Worm (Caenorhabditis elegans) whole organism, young adult: ENCODE results near the gene his-32.
A peak's percentile ranks its signal among the peaks of the same experiment; 100 is the strongest.

Experiments used
- B0019.2 ChIP-seq: fragments of 200-800 bp; sonication (Bioruptor generic); conservative IDR thresholded peaks from 2 replicates; pipeline ENCODE4 v1.3.6; 2022; ENCODE audit warnings: missing genetic modification reagents, missing genetic modification characterization, missing compliant biosample characterization
- F37B4.10 ChIP-seq: fragments of 200-800 bp; sonication (Bioruptor generic); IDR thresholded peaks from 2 replicates; pipeline ENCODE4 v1.3.6; 2022; ENCODE audit warnings: missing genetic modification characterization, missing compliant biosample characterization
- F52B5.7 ChIP-seq: sonication (generic microtip); optimal IDR thresholded peaks from 2 replicates; lab custom pipeline; 2016; ENCODE audit warnings: mild to moderate bottlenecking, missing genetic modification characterization, missing compliant biosample characterization
- F55B11.4 ChIP-seq: sonication (generic microtip); optimal IDR thresholded peaks from 2 replicates; lab custom pipeline; 2016; ENCODE audit warnings: missing compliant biosample characterization, missing genetic modification characterization, borderline replicate concordance; ENCODE audit not compliant: insufficient read depth
- K11D2.4 ChIP-seq: fragments of 200-800 bp; sonication (Bioruptor generic); IDR thresholded peaks from 2 replicates; pipeline ENCODE4 v1.3.6; 2022; ENCODE audit warnings: missing genetic modification reagents, missing genetic modification characterization, missing compliant biosample characterization
- Y95B8A.8 ChIP-seq: fragments of 200-800 bp; sonication (Bioruptor generic); IDR thresholded peaks from 2 replicates; pipeline ENCODE4 v1.3.6; 2022; ENCODE audit warnings: missing genetic modification reagents, missing genetic modification characterization, missing compliant biosample characterization
- akir-1 ChIP-seq: fragments of 200-800 bp; sonication (Bioruptor generic); optimal IDR thresholded peaks from 2 replicates; lab custom pipeline; 2018; ENCODE audit warnings: mild to moderate bottlenecking, missing genetic modification characterization, moderate library complexity, missing compliant biosample characterization
- ceh-27 ChIP-seq: fragments of 200-800 bp; sonication (Bioruptor generic); optimal IDR thresholded peaks from 2 replicates; lab custom pipeline; 2018; ENCODE audit warnings: mild to moderate bottlenecking, missing genetic modification characterization, moderate library complexity, missing compliant biosample characterization
- ceh-40 ChIP-seq: fragments of 200-800 bp; sonication (Bioruptor generic); IDR thresholded peaks from 2 replicates; pipeline ENCODE4 v1.3.6; 2022; ENCODE audit warnings: missing genetic modification characterization, missing compliant biosample characterization
- ceh-58 ChIP-seq: fragments of 200-800 bp; sonication (Bioruptor generic); IDR thresholded peaks from 2 replicates; pipeline ENCODE4 v1.3.6; 2022; ENCODE audit warnings: missing genetic modification characterization, missing compliant biosample characterization
- chd-7 ChIP-seq: sonication (generic microtip); optimal IDR thresholded peaks from 2 replicates; lab custom pipeline; 2016; ENCODE audit warnings: mild to moderate bottlenecking, missing genetic modification characterization, moderate library complexity, missing compliant biosample characterization
- dpl-1 ChIP-seq: fragments of 150-350 bp; optimal IDR thresholded peaks from 2 replicates; lab custom pipeline; 2014; ENCODE audit warnings: missing biosample characterization, missing genetic modification reagents, missing genetic modification characterization
- egl-18 ChIP-seq: fragments of 200-800 bp; sonication (Bioruptor generic); IDR thresholded peaks from 2 replicates; pipeline ENCODE4 v1.3.6; 2022; ENCODE audit warnings: missing genetic modification reagents, missing genetic modification characterization, missing compliant biosample characterization
- egl-44 ChIP-seq: fragments of 200-800 bp; sonication (Bioruptor generic); IDR thresholded peaks from 2 replicates; pipeline ENCODE4 v1.3.6; 2022; ENCODE audit warnings: missing genetic modification reagents, missing genetic modification characterization, missing compliant biosample characterization
- fkh-3 ChIP-seq: sonication (generic microtip); optimal IDR thresholded peaks from 2 replicates; lab custom pipeline; 2016; ENCODE audit warnings: mild to moderate bottlenecking, missing genetic modification characterization, missing compliant biosample characterization
- hlh-26 ChIP-seq: fragments of 200-800 bp; sonication (Bioruptor generic); conservative IDR thresholded peaks from 2 replicates; pipeline ENCODE4 v1.3.6; 2022; ENCODE audit warnings: missing genetic modification reagents, missing genetic modification characterization, missing compliant biosample characterization
- hsf-1 ChIP-seq: fragments of 200-800 bp; sonication (Bioruptor generic); IDR thresholded peaks from 2 replicates; pipeline ENCODE4 v1.3.6; 2022; ENCODE audit warnings: missing genetic modification reagents, missing genetic modification characterization, missing compliant biosample characterization
- let-526 ChIP-seq: fragments of 200-800 bp; sonication (Bioruptor generic); IDR thresholded peaks from 2 replicates; pipeline ENCODE4 v1.3.6; 2022; ENCODE audit warnings: missing genetic modification reagents, missing genetic modification characterization, missing compliant biosample characterization
- let-607 ChIP-seq, 2 experiments: fragments of 200-800 bp in 1 of 2; sonication (Bioruptor generic) in 1 of 2; sonication (generic microtip) in 1 of 2; optimal IDR thresholded peaks; 2 replicates each; lab custom pipeline; 2016 to 2018; ENCODE audit warnings: mild to moderate bottlenecking in 2 of 2, missing compliant biosample characterization in 2 of 2, missing genetic modification characterization in 2 of 2, moderate library complexity in 2 of 2, missing genotype in 1 of 2
- lin-26 ChIP-seq: fragments of 200-800 bp; sonication (Bioruptor generic); IDR thresholded peaks from 2 replicates; pipeline ENCODE4 v1.3.6; 2022; ENCODE audit warnings: missing genetic modification reagents, missing genetic modification characterization, missing compliant biosample characterization
- lin-40 ChIP-seq: sonication (generic microtip); optimal IDR thresholded peaks from 2 replicates; lab custom pipeline; 2016; ENCODE audit warnings: missing genetic modification characterization, mild to moderate bottlenecking, missing compliant biosample characterization, missing genotype, missing genetic modification reagents
- lin-54 ChIP-seq: fragments of 200-800 bp; sonication (Bioruptor generic); optimal IDR thresholded peaks from 2 replicates; lab custom pipeline; 2018; ENCODE audit warnings: mild to moderate bottlenecking, missing genetic modification characterization, missing compliant biosample characterization
- mel-28 ChIP-seq: sonication (generic microtip); optimal IDR thresholded peaks from 2 replicates; lab custom pipeline; 2016; ENCODE audit warnings: borderline replicate concordance, mild to moderate bottlenecking, missing genetic modification characterization, missing compliant biosample characterization
- nhr-120 ChIP-seq: fragments of 200-800 bp; sonication (Bioruptor generic); IDR thresholded peaks from 2 replicates; pipeline ENCODE4 v1.3.6; 2022; ENCODE audit warnings: missing genetic modification characterization, missing compliant biosample characterization
- nhr-80 ChIP-seq: sonication (generic microtip); optimal IDR thresholded peaks from 2 replicates; lab custom pipeline; 2016; ENCODE audit warnings: missing genetic modification characterization, missing compliant biosample characterization
- rec-8 ChIP-seq, 2 experiments: sonication (generic microtip); optimal IDR thresholded peaks; 2 replicates each; lab custom pipeline; 2016; ENCODE audit warnings: mild to moderate bottlenecking in 2 of 2, missing genetic modification characterization in 2 of 2, missing genetic modification reagents in 2 of 2, missing genotype in 2 of 2, missing biosample characterization in 1 of 2, missing compliant biosample characterization in 1 of 2, moderate library complexity in 1 of 2
- repo-1 ChIP-seq: sonication (generic microtip); optimal IDR thresholded peaks from 2 replicates; lab custom pipeline; 2017; ENCODE audit warnings: mild to moderate bottlenecking, missing genetic modification characterization, missing compliant biosample characterization
- sdz-38 ChIP-seq: sonication (generic microtip); optimal IDR thresholded peaks from 2 replicates; lab custom pipeline; 2016; ENCODE audit warnings: missing genotype, missing genetic modification characterization, missing compliant biosample characterization
- sea-2 ChIP-seq: fragments of 200-800 bp; sonication (Bioruptor generic); IDR thresholded peaks from 2 replicates; pipeline ENCODE4 v1.3.6; 2022; ENCODE audit warnings: missing genetic modification characterization, missing compliant biosample characterization
- snpc-1.3 ChIP-seq: sonication (generic microtip); optimal IDR thresholded peaks from 2 replicates; lab custom pipeline; 2017; ENCODE audit warnings: missing genetic modification characterization, mild to moderate bottlenecking, missing compliant biosample characterization, antibody characterized with exemption, moderate library complexity, missing genotype, missing genetic modification reagents; ENCODE audit not compliant: insufficient read depth
- snpc-4 ChIP-seq, 5 experiments: fragments of 150-350 bp in 1 of 5; sonication (generic microtip) in 4 of 5; optimal IDR thresholded peaks; 2 replicates each; lab custom pipeline; 2014 to 2018; ENCODE audit warnings: missing genetic modification characterization in 5 of 5, missing biosample characterization in 3 of 5, antibody characterized with exemption in 2 of 5, mild to moderate bottlenecking in 2 of 5, missing compliant biosample characterization in 2 of 5, missing genotype in 2 of 5, moderate library complexity in 2 of 5, missing genetic modification reagents in 1 of 5
- somi-1 ChIP-seq: fragments of 200-800 bp; sonication (Bioruptor generic); optimal IDR thresholded peaks from 2 replicates; lab custom pipeline; 2018; ENCODE audit warnings: mild to moderate bottlenecking, missing genetic modification characterization, missing compliant biosample characterization
- tbp1 ChIP-seq: fragments of 200-800 bp; sonication (Bioruptor generic); optimal IDR thresholded peaks from 2 replicates; lab custom pipeline; 2018; ENCODE audit warnings: mild to moderate bottlenecking, missing genetic modification characterization, missing compliant biosample characterization
- tbx-9 ChIP-seq: sonication (generic microtip); optimal IDR thresholded peaks from 2 replicates; lab custom pipeline; 2016; ENCODE audit warnings: borderline replicate concordance, missing genetic modification characterization, inconsistent platforms, missing compliant biosample characterization
- unc-62 ChIP-seq: fragments of 150-350 bp; optimal IDR thresholded peaks from 2 replicates; lab custom pipeline; 2014; ENCODE audit warnings: missing biosample characterization, missing genetic modification reagents, missing genetic modification characterization
- zfh-2 ChIP-seq: fragments of 200-800 bp; sonication (Bioruptor generic); conservative IDR thresholded peaks from 2 replicates; pipeline ENCODE4 v1.3.6; 2022; ENCODE audit warnings: missing genetic modification reagents, missing genetic modification characterization, missing compliant biosample characterization
- zim-3 ChIP-seq: sonication (generic microtip); optimal IDR thresholded peaks from 2 replicates; lab custom pipeline; 2017; ENCODE audit warnings: mild to moderate bottlenecking, missing genetic modification characterization, moderate library complexity, missing compliant biosample characterization
- ztf-22 ChIP-seq: fragments of 200-800 bp; sonication (Bioruptor generic); optimal IDR thresholded peaks from 2 replicates; lab custom pipeline; 2018; ENCODE audit warnings: mild to moderate bottlenecking, missing genetic modification characterization, moderate library complexity, missing compliant biosample characterization
- ztf-3 ChIP-seq: fragments of 200-800 bp; sonication (Bioruptor generic); optimal IDR thresholded peaks from 2 replicates; lab custom pipeline; 2018; ENCODE audit warnings: mild to moderate bottlenecking, missing genetic modification characterization, missing compliant biosample characterization
- ztf-6 ChIP-seq: fragments of 200-800 bp; sonication (Bioruptor generic); IDR thresholded peaks from 2 replicates; pipeline ENCODE4 v1.3.6; 2022; ENCODE audit warnings: missing genetic modification reagents, missing genetic modification characterization, missing compliant biosample characterization

The his-32 gene

ce11 chrIV:8379683-8380082, 45.6 kb downstream of the his-32 start, which contains the start of gene praf-3:
Gene praf-3, plus strand, starts transcription at chrIV:8379983.
- no peak for TF ChIP-seq zim-3 (tag; lab: Kevin White, UChicago)
- TF ChIP-seq repo-1 (tag; lab: Kevin White, UChicago), result no peak
- no peak for TF ChIP-seq nhr-120 (GFP tag; lab: Robert Waterston, UW)
- TF ChIP-seq F37B4.10, result no peak
- no peak for TF ChIP-seq tbx-9 (tag; lab: Kevin White, UChicago)
- no peak for TF ChIP-seq lin-40 (tag; lab: Kevin White, UChicago)
- no peak for TF ChIP-seq snpc-4 (GFP tag; optimal IDR thresholded peaks at IDR 0.05; lab: Kevin White, UChicago)
- no peak for TF ChIP-seq snpc-4 (tag; optimal IDR thresholded peaks at IDR 0.05; lab: Kevin White, UChicago)
- TF ChIP-seq let-607 (tag; optimal IDR thresholded peaks at IDR 0.05; lab: Kevin White, UChicago), result no peak
- no peak for TF ChIP-seq let-526 (GFP tag; lab: Robert Waterston, UW)
- no peak for TF ChIP-seq K11D2.4 (GFP tag; lab: Robert Waterston, UW)
- no peak for TF ChIP-seq ztf-22
- no peak for TF ChIP-seq sea-2 (GFP tag; lab: Robert Waterston, UW)
- no peak for TF ChIP-seq fkh-3 (tag; lab: Kevin White, UChicago)
- TF ChIP-seq egl-44 (GFP tag; lab: Robert Waterston, UW), result no peak
- TF ChIP-seq mel-28 (tag; lab: Kevin White, UChicago), result no peak
- TF ChIP-seq zfh-2 (GFP tag; lab: Robert Waterston, UW), result no peak
- TF ChIP-seq snpc-1.3, result no peak
- no peak for TF ChIP-seq akir-1 (GFP tag; lab: Kevin White, UChicago)

DNA sequence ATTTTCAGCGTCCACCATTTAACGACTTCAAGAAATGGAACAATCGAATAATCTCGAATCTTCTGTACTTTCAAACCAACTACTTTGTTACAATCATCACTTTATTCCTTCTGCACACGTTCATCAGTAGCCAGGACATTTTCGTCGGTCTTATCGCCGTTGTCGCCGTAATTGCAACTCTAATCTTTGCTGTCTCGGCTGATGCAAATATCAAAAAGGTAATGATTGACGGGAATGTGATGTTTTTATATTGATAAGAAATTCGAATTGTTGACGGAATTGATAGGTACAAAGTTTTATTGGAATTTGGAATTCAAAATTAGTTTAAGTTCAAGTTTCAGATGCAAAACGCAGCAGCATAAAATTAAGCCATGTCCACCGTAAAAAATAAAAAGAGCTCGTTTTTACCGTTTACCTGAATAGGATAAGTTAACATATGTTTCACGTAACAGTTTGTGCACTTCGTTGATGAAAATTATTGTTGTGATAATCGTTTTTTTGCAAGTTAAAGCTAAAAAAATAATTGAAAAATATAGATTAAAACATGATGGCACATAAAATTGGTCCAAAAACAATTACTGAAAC, 46.3 kb downstream of the his-32 start:
- TF ChIP-seq rec-8 (tag; optimal IDR thresholded peaks at IDR 0.05; lab: Kevin White, UChicago), result no peak
- TF ChIP-seq hsf-1, result no peak
- no peak for TF ChIP-seq ztf-3 (GFP tag; lab: Kevin White, UChicago)
- no peak for TF ChIP-seq F52B5.7 (tag; lab: Kevin White, UChicago)
- no peak for TF ChIP-seq chd-7
- TF ChIP-seq ceh-27 (GFP tag; lab: Kevin White, UChicago), result no peak
- no peak for TF ChIP-seq akir-1 (GFP tag; lab: Kevin White, UChicago)
- TF ChIP-seq fkh-3 (tag; lab: Kevin White, UChicago), result no peak
- TF ChIP-seq somi-1 (GFP tag; lab: Kevin White, UChicago), result no peak
- TF ChIP-seq hlh-26 (GFP tag; lab: Robert Waterston, UW), result no peak
- no peak for TF ChIP-seq tbx-9 (tag; lab: Kevin White, UChicago)
- TF ChIP-seq sdz-38 (tag; lab: Kevin White, UChicago), result no peak
- TF ChIP-seq ztf-6, result no peak
- no peak for TF ChIP-seq B0019.2 (GFP tag; lab: Robert Waterston, UW)
- TF ChIP-seq tbp1, result peak; percentile 24
- peak; percentile 93 for TF ChIP-seq nhr-80 (tag; lab: Kevin White, UChicago)
- peak in 1 of 2 experiments; percentile 40 for TF ChIP-seq let-607 (tag; optimal IDR thresholded peaks at IDR 0.05; lab: Kevin White, UChicago)
- TF ChIP-seq ztf-22, result no peak
- no peak for TF ChIP-seq dpl-1 (GFP tag; lab: Kevin White, UChicago)
- TF ChIP-seq unc-62 (GFP tag; lab: Kevin White, UChicago), result peak; percentile 54
- no peak for TF ChIP-seq ceh-58
- TF ChIP-seq lin-26, result no peak
- TF ChIP-seq egl-18, result no peak
- no peak for TF ChIP-seq F55B11.4 (tag; lab: Kevin White, UChicago)
- no peak for TF ChIP-seq Y95B8A.8
- no peak for TF ChIP-seq lin-54 (GFP tag; lab: Kevin White, UChicago)
- TF ChIP-seq nhr-120 (GFP tag; lab: Robert Waterston, UW), result no peak
- TF ChIP-seq ceh-40, result no peak
